Fruit fly (Drosophila melanogaster): Measurements from ENCODE around the gene CG13724.
A peak's percentile ranks its signal among the peaks of the same experiment; 100 is the strongest.

DNA sequence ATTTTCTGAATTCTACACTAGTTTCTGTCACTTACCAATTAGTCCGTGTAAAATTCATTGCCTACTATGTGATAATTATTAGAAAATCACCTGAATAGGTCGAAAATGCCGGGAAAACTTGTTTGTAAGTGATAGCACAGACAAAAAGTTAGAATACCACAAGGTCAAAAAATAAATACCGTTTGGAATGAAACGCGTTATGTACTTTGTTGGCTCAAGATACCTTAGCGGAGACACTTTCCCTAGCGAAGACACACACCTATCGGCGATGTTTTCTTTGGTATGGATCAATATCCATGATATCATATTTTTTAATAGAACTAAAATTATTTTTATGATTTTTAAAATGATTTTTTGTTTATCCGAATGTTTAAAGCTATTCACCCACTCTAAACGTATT is 16.5 kb downstream of the CG13724 start, which contains the start of gene CG6479:
- TF ChIP-seq CTCF (optimal IDR thresholded peaks at IDR 0.05) (peak; percentile 29 to 65), CG8478 (optimal IDR thresholded peaks at IDR 0.05) (no peak)
